Worm (Caenorhabditis elegans): ENCODE results near the gene ZK666.2.

Gene ZK666.2

DNA sequence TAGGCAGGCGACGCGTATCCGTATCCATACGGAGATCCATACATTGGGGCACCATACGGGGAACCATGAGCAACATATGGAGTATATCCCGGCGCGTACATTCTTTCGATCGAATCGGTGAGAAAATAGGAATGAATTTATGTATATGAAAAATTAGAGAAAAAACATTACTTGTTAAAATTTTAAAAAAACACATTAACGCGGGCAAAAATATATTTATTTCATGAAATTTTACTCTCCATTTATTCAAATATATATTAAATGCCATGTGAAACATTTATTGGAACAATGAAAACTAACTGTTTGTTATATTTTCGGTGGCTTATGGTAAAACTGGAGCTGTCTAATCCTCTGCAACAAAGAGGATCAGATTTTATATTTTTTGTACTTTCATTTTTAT, at the start of gene ZK666.2:
ZK666.2 (minus strand) TSS at position 101 of the 400 bp plus-strand sequence.
- TF ChIP-seq hmg-4 (GFP tag; optimal IDR thresholded peaks at IDR 0.05) = no peak
- TF ChIP-seq hmbx-1 (tag; optimal IDR thresholded peaks at IDR 0.05) = no peak
- TF ChIP-seq pes-1 (GFP tag; IDR thresholded peaks at IDR 0.05) = no peak
- TF ChIP-seq tbx-11 (GFP tag; IDR thresholded peaks at IDR 0.05) = no peak
- no peak for TF ChIP-seq F13C5.2 (tag; optimal IDR thresholded peaks at IDR 0.05)
- TF ChIP-seq B0310.2 (tag; optimal IDR thresholded peaks at IDR 0.05) = no peak
- no peak for TF ChIP-seq tra-4 (tag; optimal IDR thresholded peaks at IDR 0.05)
- TF ChIP-seq scrt-1 (GFP tag; IDR thresholded peaks at IDR 0.05) = no peak
- no peak for TF ChIP-seq hnd-1 (tag; optimal IDR thresholded peaks at IDR 0.05)
- TF ChIP-seq tbx-37 (GFP tag; conservative IDR thresholded peaks at IDR 0.05) = no peak
- TF ChIP-seq ama-1 (optimal IDR thresholded peaks at IDR 0.05) = no peak
- TF ChIP-seq ceh-13 (GFP tag; optimal IDR thresholded peaks at IDR 0.05) = no peak
- no peak for TF ChIP-seq sea-1 (GFP tag; conservative IDR thresholded peaks at IDR 0.05)
- TF ChIP-seq ceh-36 (tag; optimal IDR thresholded peaks at IDR 0.05) = no peak
- TF ChIP-seq ets-7 (tag; optimal IDR thresholded peaks at IDR 0.05) = no peak

- TF ChIP-seq flt-1 (GFP tag; IDR thresholded peaks at IDR 0.05) (no peak), ets-7 (tag; optimal IDR thresholded peaks at IDR 0.05) (no peak), hmg-4 (GFP tag; optimal IDR thresholded peaks at IDR 0.05) (no peak)
Observed at ce11 chrII:10519863-10520262, 48.2 kb upstream of the ZK666.2 start.

DNA sequence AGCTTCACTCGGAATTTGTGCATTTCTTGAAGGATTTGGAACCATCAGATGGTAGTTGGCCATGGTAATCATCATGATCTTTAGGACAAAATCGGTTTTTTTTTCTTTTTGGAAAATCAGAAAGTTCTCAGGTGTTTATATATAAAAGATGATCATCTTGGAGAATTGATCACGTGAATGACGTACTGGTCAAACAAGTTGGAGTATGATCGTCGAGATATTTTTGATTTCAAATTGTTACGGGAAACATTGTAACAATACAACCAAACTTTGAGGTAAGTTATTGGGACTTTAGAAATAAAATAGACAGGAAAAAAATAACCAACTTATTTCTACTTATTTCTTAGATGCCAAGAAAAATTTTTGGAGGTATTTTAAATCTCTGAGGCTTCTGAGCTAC, 47.3 kb upstream of the ZK666.2 start, which contains the start of gene F59B10.4:
F59B10.4 (minus strand) TSS at position 101 of the 400 bp plus-strand sequence.
- TF ChIP-seq hmbx-1 (tag; optimal IDR thresholded peaks at IDR 0.05) (no peak), pes-1 (GFP tag; IDR thresholded peaks at IDR 0.05) (no peak), hmg-4 (GFP tag; optimal IDR thresholded peaks at IDR 0.05) (no peak), flt-1 (GFP tag; IDR thresholded peaks at IDR 0.05) (no peak), F13C5.2 (tag; optimal IDR thresholded peaks at IDR 0.05) (no peak), ets-7 (tag; optimal IDR thresholded peaks at IDR 0.05) (no peak), ceh-36 (tag; optimal IDR thresholded peaks at IDR 0.05) (no peak), scrt-1 (GFP tag; IDR thresholded peaks at IDR 0.05) (no peak)

DNA sequence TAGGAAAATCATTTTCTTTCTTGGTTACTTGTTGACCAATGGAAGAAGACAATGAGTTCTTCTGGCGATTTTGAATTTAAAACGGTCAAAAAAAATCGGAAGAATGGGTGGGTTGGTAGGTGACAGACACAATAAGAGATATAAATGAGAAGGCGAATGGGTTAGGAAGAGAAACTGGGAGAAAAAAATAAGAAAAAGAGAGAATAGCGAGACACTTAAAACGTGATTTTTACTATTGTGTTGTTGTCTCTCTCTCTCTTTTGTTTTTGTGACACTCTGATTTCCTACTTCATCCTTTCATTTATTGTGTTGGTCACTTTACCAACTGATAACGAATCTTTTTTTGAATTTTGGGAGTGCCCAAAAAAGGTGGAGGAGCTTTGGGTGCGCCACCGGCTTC, 44.7 kb upstream of the ZK666.2 start:
- TF ChIP-seq ceh-13 (GFP tag; optimal IDR thresholded peaks at IDR 0.05) (no peak), B0310.2 (tag; optimal IDR thresholded peaks at IDR 0.05) (no peak), pes-1 (GFP tag; IDR thresholded peaks at IDR 0.05) (no peak), tbx-37 (GFP tag; conservative IDR thresholded peaks at IDR 0.05) (no peak), hmbx-1 (tag; optimal IDR thresholded peaks at IDR 0.05) (no peak), ceh-36 (tag; optimal IDR thresholded peaks at IDR 0.05) (no peak), hmg-4 (GFP tag; optimal IDR thresholded peaks at IDR 0.05) (no peak), sea-1 (GFP tag; conservative IDR thresholded peaks at IDR 0.05) (no peak), scrt-1 (GFP tag; IDR thresholded peaks at IDR 0.05) (no peak), aly-1 (tag; optimal IDR thresholded peaks at IDR 0.05) (no peak)

- no peak for TF ChIP-seq B0310.2 (tag; optimal IDR thresholded peaks at IDR 0.05)
- TF ChIP-seq sea-1 (GFP tag; conservative IDR thresholded peaks at IDR 0.05) = no peak
- TF ChIP-seq flt-1 (GFP tag; IDR thresholded peaks at IDR 0.05) = no peak
- TF ChIP-seq hnd-1 (tag; optimal IDR thresholded peaks at IDR 0.05) = no peak
- no peak for TF ChIP-seq ceh-13 (GFP tag; optimal IDR thresholded peaks at IDR 0.05)
- TF ChIP-seq aly-1 (tag; optimal IDR thresholded peaks at IDR 0.05) = no peak
- TF ChIP-seq ets-7 (tag; optimal IDR thresholded peaks at IDR 0.05) = no peak
- no peak for TF ChIP-seq hmbx-1 (tag; optimal IDR thresholded peaks at IDR 0.05)
- no peak for TF ChIP-seq tbx-37 (GFP tag; conservative IDR thresholded peaks at IDR 0.05)
- TF ChIP-seq scrt-1 (GFP tag; IDR thresholded peaks at IDR 0.05) = no peak
- no peak for TF ChIP-seq hmg-4 (GFP tag; optimal IDR thresholded peaks at IDR 0.05)
- TF ChIP-seq ceh-36 (tag; optimal IDR thresholded peaks at IDR 0.05) = no peak
Observed at ce11 chrII:10515422-10515821, 43.7 kb upstream of the ZK666.2 start.

ce11 chrII:10513377-10513776, 41.7 kb upstream of the ZK666.2 start:
- TF ChIP-seq tbx-11 (GFP tag; IDR thresholded peaks at IDR 0.05) (no peak), ets-7 (tag; optimal IDR thresholded peaks at IDR 0.05) (no peak), sea-1 (GFP tag; conservative IDR thresholded peaks at IDR 0.05) (no peak), ceh-13 (GFP tag; optimal IDR thresholded peaks at IDR 0.05) (no peak), aly-1 (tag; optimal IDR thresholded peaks at IDR 0.05) (no peak), flt-1 (GFP tag; IDR thresholded peaks at IDR 0.05) (no peak), ceh-36 (tag; optimal IDR thresholded peaks at IDR 0.05) (no peak), pes-1 (GFP tag; IDR thresholded peaks at IDR 0.05) (no peak), tra-4 (tag; optimal IDR thresholded peaks at IDR 0.05) (no peak), hmbx-1 (tag; optimal IDR thresholded peaks at IDR 0.05) (no peak), ama-1 (optimal IDR thresholded peaks at IDR 0.05) (no peak), tbx-37 (GFP tag; conservative IDR thresholded peaks at IDR 0.05) (no peak), hmg-4 (GFP tag; optimal IDR thresholded peaks at IDR 0.05) (no peak), scrt-1 (GFP tag; IDR thresholded peaks at IDR 0.05) (no peak), B0310.2 (tag; optimal IDR thresholded peaks at IDR 0.05) (no peak), hnd-1 (tag; optimal IDR thresholded peaks at IDR 0.05) (no peak), F13C5.2 (tag; optimal IDR thresholded peaks at IDR 0.05) (no peak)

- TF ChIP-seq ama-1 (optimal IDR thresholded peaks at IDR 0.05) (no peak), B0310.2 (tag; optimal IDR thresholded peaks at IDR 0.05) (no peak), flt-1 (GFP tag; IDR thresholded peaks at IDR 0.05) (no peak), ceh-36 (tag; optimal IDR thresholded peaks at IDR 0.05) (no peak), tra-4 (tag; optimal IDR thresholded peaks at IDR 0.05) (no peak), F13C5.2 (tag; optimal IDR thresholded peaks at IDR 0.05) (no peak), tbx-11 (GFP tag; IDR thresholded peaks at IDR 0.05) (no peak), hnd-1 (tag; optimal IDR thresholded peaks at IDR 0.05) (no peak), ets-7 (tag; optimal IDR thresholded peaks at IDR 0.05) (no peak), sea-1 (GFP tag; conservative IDR thresholded peaks at IDR 0.05) (no peak), tbx-37 (GFP tag; conservative IDR thresholded peaks at IDR 0.05) (no peak), hmbx-1 (tag; optimal IDR thresholded peaks at IDR 0.05) (no peak)
Observed at ce11 chrII:10510242-10510641, 38.6 kb upstream of the ZK666.2 start, which contains the start of gene F59B10.3. TSS of gene F59B10.3 (plus strand) at chrII:10510542.

ce11 chrII:10509746-10510145, 38.1 kb upstream of the ZK666.2 start, which contains the start of gene F59B10.2:
TSS of gene F59B10.2 (minus strand) at chrII:10509846.
- no peak for TF ChIP-seq F13C5.2 (tag; optimal IDR thresholded peaks at IDR 0.05)
- no peak for TF ChIP-seq tra-4 (tag; optimal IDR thresholded peaks at IDR 0.05)
- TF ChIP-seq pes-1 (GFP tag; IDR thresholded peaks at IDR 0.05) = no peak
- no peak for TF ChIP-seq B0310.2 (tag; optimal IDR thresholded peaks at IDR 0.05)
- no peak for TF ChIP-seq scrt-1 (GFP tag; IDR thresholded peaks at IDR 0.05)
- no peak for TF ChIP-seq sea-1 (GFP tag; conservative IDR thresholded peaks at IDR 0.05)
- no peak for TF ChIP-seq tbx-37 (GFP tag; conservative IDR thresholded peaks at IDR 0.05)
- TF ChIP-seq flt-1 (GFP tag; IDR thresholded peaks at IDR 0.05) = no peak
- TF ChIP-seq hmbx-1 (tag; optimal IDR thresholded peaks at IDR 0.05) = no peak
- no peak for TF ChIP-seq ama-1 (optimal IDR thresholded peaks at IDR 0.05)
- no peak for TF ChIP-seq hmg-4 (GFP tag; optimal IDR thresholded peaks at IDR 0.05)
- TF ChIP-seq tbx-11 (GFP tag; IDR thresholded peaks at IDR 0.05) = no peak
- TF ChIP-seq ceh-13 (GFP tag; optimal IDR thresholded peaks at IDR 0.05) = no peak
- no peak for TF ChIP-seq hnd-1 (tag; optimal IDR thresholded peaks at IDR 0.05)
- no peak for TF ChIP-seq ets-7 (tag; optimal IDR thresholded peaks at IDR 0.05)
- no peak for TF ChIP-seq aly-1 (tag; optimal IDR thresholded peaks at IDR 0.05)
- no peak for TF ChIP-seq ceh-36 (tag; optimal IDR thresholded peaks at IDR 0.05)
